Fruit fly (Drosophila melanogaster) whole organism, embryonic: Measurements from ENCODE around the gene Ugt303B1.

Experiments
- CG11695 ChIP-seq: fragments of 200-800 bp; sonication (Bioruptor generic); IDR thresholded peaks from 3 replicates; pipeline ENCODE4 v1.3.6; 2022; ENCODE audit warnings: missing biosample characterization, missing genetic modification characterization
- Dip2 ChIP-seq: fragments of 200-800 bp; sonication (Bioruptor generic); IDR thresholded peaks from 2 replicates; pipeline ENCODE4 v1.3.6; 2022; ENCODE audit warnings: missing biosample characterization, missing genetic modification characterization
- HLHmδ ChIP-seq: fragments of 200-800 bp; sonication (Bioruptor generic); optimal IDR thresholded peaks from 2 replicates; lab custom pipeline; 2018; ENCODE audit warnings: missing biosample characterization, mild to moderate bottlenecking, missing genetic modification characterization, moderate library complexity
- gce ChIP-seq: fragments of 200-800 bp; sonication (Bioruptor generic); IDR thresholded peaks from 3 replicates; pipeline ENCODE4 v1.3.6; 2022; ENCODE audit warnings: missing biosample characterization, missing genetic modification characterization
- gsb ChIP-seq: fragments of 200-800 bp; sonication (Bioruptor generic); IDR thresholded peaks from 2 replicates; pipeline ENCODE4 v1.3.6; 2022; ENCODE audit warnings: missing biosample characterization, missing genetic modification characterization
- mam ChIP-seq: fragments of 200-800 bp; sonication (Bioruptor generic); optimal IDR thresholded peaks from 3 replicates; lab custom pipeline; 2016; ENCODE audit warnings: missing biosample characterization, missing genetic modification characterization
- pum ChIP-seq: fragments of 200-800 bp; sonication (Bioruptor generic); optimal IDR thresholded peaks from 2 replicates; lab custom pipeline; 2016; ENCODE audit warnings: missing biosample characterization, missing genetic modification characterization
- sob ChIP-seq: fragments of 200-800 bp; sonication (Bioruptor generic); IDR thresholded peaks from 2 replicates; pipeline ENCODE4 v1.3.6; 2022; ENCODE audit warnings: missing biosample characterization, missing genetic modification characterization

dm6 chr3R:23504760-23505159, 31.8 kb downstream of the Ugt303B1 start:
- TF ChIP-seq mam: no peak
- TF ChIP-seq pum: no peak
- no peak for TF ChIP-seq CG11695 (GFP tag; lab: Robert Waterston, UW)
- TF ChIP-seq gce (GFP tag; lab: Robert Waterston, UW): no peak
- no peak for TF ChIP-seq gsb
- TF ChIP-seq sob (GFP tag; lab: Robert Waterston, UW): no peak
- no peak for TF ChIP-seq HLHmδ (GFP tag; lab: Kevin White, UChicago)
- TF ChIP-seq Dip2 (GFP tag; lab: Robert Waterston, UW): no peak
